Worm (Caenorhabditis elegans) whole organism, L2 larva: ENCODE data around the gene K09A11.1.

Source experiments
- R02D3.7 ChIP-seq: fragments of 150-350 bp; optimal IDR thresholded peaks from 2 replicates; lab custom pipeline; 2014; ENCODE audit warnings: missing biosample characterization, missing genetic modification characterization
- Y55F3AM.14 ChIP-seq: fragments of 200-800 bp; sonication (Bioruptor generic); optimal IDR thresholded peaks from 2 replicates; lab custom pipeline; 2018; ENCODE audit warnings: mild to moderate bottlenecking, missing genetic modification characterization, missing compliant biosample characterization
- alr-1 ChIP-seq: fragments of 150-350 bp; optimal IDR thresholded peaks from 2 replicates; lab custom pipeline; 2014; ENCODE audit warnings: missing biosample characterization, missing genetic modification characterization
- aly-2 ChIP-seq: fragments of 150-350 bp; optimal IDR thresholded peaks from 2 replicates; lab custom pipeline; 2014; ENCODE audit warnings: missing biosample characterization, missing genetic modification characterization
- ama-1 ChIP-seq: fragments of 150-350 bp; optimal IDR thresholded peaks from 2 replicates; lab custom pipeline; 2018; ENCODE audit warnings: inconsistent platforms
- blmp-1 ChIP-seq: sonication (generic microtip); optimal IDR thresholded peaks from 2 replicates; lab custom pipeline; 2017; ENCODE audit warnings: missing genetic modification characterization, mild to moderate bottlenecking, missing compliant biosample characterization, antibody characterized with exemption, moderate library complexity; ENCODE audit not compliant: insufficient read depth
- ceh-16 ChIP-seq: fragments of 150-350 bp; optimal IDR thresholded peaks from 2 replicates; lab custom pipeline; 2014; ENCODE audit warnings: missing biosample characterization, missing genetic modification characterization
- dmd-4 ChIP-seq: sonication (generic microtip); optimal IDR thresholded peaks from 2 replicates; lab custom pipeline; 2017; ENCODE audit warnings: missing biosample characterization, missing genetic modification characterization
- egl-27 ChIP-seq: sonication (generic microtip); optimal IDR thresholded peaks from 3 replicates; lab custom pipeline; 2017; ENCODE audit warnings: missing biosample characterization, missing genetic modification reagents, missing genetic modification characterization
- elt-1 ChIP-seq: fragments of 150-350 bp; optimal IDR thresholded peaks from 2 replicates; lab custom pipeline; 2014; ENCODE audit warnings: missing biosample characterization, missing genetic modification characterization
- fos-1 ChIP-seq: fragments of 150-350 bp; optimal IDR thresholded peaks from 2 replicates; lab custom pipeline; 2014; ENCODE audit warnings: missing biosample characterization, missing genetic modification characterization
- gmeb-1 ChIP-seq: fragments of 150-350 bp; optimal IDR thresholded peaks from 2 replicates; lab custom pipeline; 2014; ENCODE audit warnings: missing biosample characterization, missing genetic modification characterization
- lin-11 ChIP-seq: fragments of 150-350 bp; sonication (generic microtip); optimal IDR thresholded peaks from 2 replicates; lab custom pipeline; 2014; ENCODE audit warnings: missing biosample characterization, missing genetic modification characterization, inconsistent platforms, mixed read lengths
- lin-39 ChIP-seq: fragments of 150-350 bp; optimal IDR thresholded peaks from 2 replicates; lab custom pipeline; 2014; ENCODE audit warnings: missing biosample characterization, missing genetic modification reagents, missing genetic modification characterization
- lsy-2 ChIP-seq, 2 experiments: fragments of 150-350 bp in 1 of 2; sonication (generic microtip) in 1 of 2; optimal IDR thresholded peaks; 2 replicates each; lab custom pipeline; 2014 to 2017; ENCODE audit warnings: missing biosample characterization in 2 of 2, missing genetic modification characterization in 2 of 2
- nhr-10 ChIP-seq: sonication (generic microtip); optimal IDR thresholded peaks from 2 replicates; lab custom pipeline; 2017; ENCODE audit warnings: missing biosample characterization, missing genetic modification characterization
- nhr-11 ChIP-seq: fragments of 150-350 bp; optimal IDR thresholded peaks from 2 replicates; lab custom pipeline; 2014; ENCODE audit warnings: missing biosample characterization, missing genetic modification characterization
- nhr-12 ChIP-seq: fragments of 150-350 bp; optimal IDR thresholded peaks from 2 replicates; lab custom pipeline; 2014; ENCODE audit warnings: missing biosample characterization, missing genetic modification characterization
- nhr-129 ChIP-seq: fragments of 150-350 bp; optimal IDR thresholded peaks from 2 replicates; lab custom pipeline; 2014; ENCODE audit warnings: missing biosample characterization, missing genetic modification characterization
- nhr-21 ChIP-seq: fragments of 150-350 bp; optimal IDR thresholded peaks from 2 replicates; lab custom pipeline; 2014; ENCODE audit warnings: missing biosample characterization, missing genetic modification characterization
- nhr-23 ChIP-seq: fragments of 150-350 bp; optimal IDR thresholded peaks from 2 replicates; lab custom pipeline; 2014; ENCODE audit warnings: missing biosample characterization, missing genetic modification reagents, missing genetic modification characterization
- nhr-25 ChIP-seq: fragments of 150-350 bp; sonication (generic microtip); optimal IDR thresholded peaks from 3 replicates; lab custom pipeline; 2014; ENCODE audit warnings: missing biosample characterization, missing genetic modification characterization
- nhr-6 ChIP-seq: fragments of 150-350 bp; optimal IDR thresholded peaks from 2 replicates; lab custom pipeline; 2014; ENCODE audit warnings: missing biosample characterization, missing genetic modification characterization
- nhr-77 ChIP-seq: fragments of 150-350 bp; optimal IDR thresholded peaks from 2 replicates; lab custom pipeline; 2014; ENCODE audit warnings: missing biosample characterization, missing genetic modification characterization
- peb-1 ChIP-seq: fragments of 150-350 bp; optimal IDR thresholded peaks from 2 replicates; lab custom pipeline; 2014; ENCODE audit warnings: missing biosample characterization, missing genetic modification characterization
- skn-1 ChIP-seq: sonication (generic microtip); optimal IDR thresholded peaks from 2 replicates; lab custom pipeline; 2017; ENCODE audit warnings: missing biosample characterization, missing genetic modification characterization
- sma-9 ChIP-seq, 2 experiments: fragments of 150-350 bp in 1 of 2; sonication (generic microtip) in 1 of 2; optimal IDR thresholded peaks; 2 replicates each; lab custom pipeline; 2014 to 2016; ENCODE audit warnings: missing genetic modification characterization in 2 of 2, mild to moderate bottlenecking in 1 of 2, missing biosample characterization in 1 of 2, missing compliant biosample characterization in 1 of 2, missing genetic modification reagents in 1 of 2, moderate library complexity in 1 of 2
- unc-55 ChIP-seq: fragments of 150-350 bp; sonication (generic microtip); optimal IDR thresholded peaks from 3 replicates; lab custom pipeline; 2014; ENCODE audit warnings: missing biosample characterization, missing genetic modification reagents, missing genetic modification characterization
- unc-62 ChIP-seq: fragments of 150-350 bp; optimal IDR thresholded peaks from 2 replicates; lab custom pipeline; 2014; ENCODE audit warnings: missing biosample characterization, missing genetic modification reagents, missing genetic modification characterization
- zag-1 ChIP-seq: fragments of 150-350 bp; optimal IDR thresholded peaks from 2 replicates; lab custom pipeline; 2014; ENCODE audit warnings: missing biosample characterization, missing genetic modification characterization
- ztf-11 ChIP-seq: sonication (generic microtip); optimal IDR thresholded peaks from 2 replicates; lab custom pipeline; 2017; ENCODE audit warnings: missing biosample characterization, missing genetic modification characterization
- ztf-4 ChIP-seq: fragments of 150-350 bp; optimal IDR thresholded peaks from 2 replicates; lab custom pipeline; 2014; ENCODE audit warnings: missing biosample characterization, missing genetic modification characterization

K09A11.1 gene

DNA sequence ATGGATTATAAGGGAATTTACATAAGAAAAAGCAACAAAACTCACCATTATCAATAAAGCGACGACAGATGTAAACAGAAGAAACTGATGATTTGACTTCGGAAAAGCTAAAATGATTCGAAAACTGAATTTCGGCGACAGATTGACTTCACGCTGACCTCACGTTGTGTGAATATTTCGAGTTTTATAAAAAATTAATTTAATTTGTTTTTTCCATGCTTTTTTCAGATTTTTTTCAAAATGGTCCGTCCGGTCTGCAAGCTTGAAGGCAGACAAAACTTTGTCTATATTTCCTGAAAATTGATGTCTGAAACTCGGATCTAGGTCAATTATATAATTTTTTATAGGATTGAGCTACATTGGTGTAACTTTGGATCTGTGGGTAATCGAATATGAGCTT lies 20.1 kb upstream of the K09A11.1 start, which contains the start of gene K08H2.5:
TSS of gene K08H2.5 (minus strand) at position 101 of the 400 bp plus-strand sequence.
- no peak for TF ChIP-seq dmd-4 (tag; lab: Kevin White, UChicago)
- no peak for TF ChIP-seq nhr-11 (tag; lab: Kevin White, UChicago)
- no peak for TF ChIP-seq nhr-10
- no peak for TF ChIP-seq lsy-2 (tag; optimal IDR thresholded peaks at IDR 0.05; lab: Kevin White, UChicago)
- TF ChIP-seq Y55F3AM.14 (GFP tag; lab: Kevin White, UChicago) = no peak
- TF ChIP-seq nhr-12 (tag; lab: Kevin White, UChicago) = no peak
- TF ChIP-seq peb-1 (tag; lab: Kevin White, UChicago) = no peak
- no peak for TF ChIP-seq ztf-4 (tag; lab: Kevin White, UChicago)
- no peak for TF ChIP-seq zag-1 (tag; lab: Kevin White, UChicago)
- no peak for TF ChIP-seq alr-1 (tag; lab: Kevin White, UChicago)
- TF ChIP-seq ama-1 (lab: Kevin White, UChicago) = no peak
- no peak for TF ChIP-seq blmp-1 (tag; lab: Kevin White, UChicago)
- TF ChIP-seq nhr-6 (tag; lab: Kevin White, UChicago) = no peak
- no peak for TF ChIP-seq ceh-16 (tag; lab: Kevin White, UChicago)
- no peak for TF ChIP-seq nhr-77 (tag; lab: Kevin White, UChicago)
- no peak for TF ChIP-seq ztf-11 (tag; lab: Kevin White, UChicago)
- no peak for TF ChIP-seq aly-2 (tag; lab: Kevin White, UChicago)
- TF ChIP-seq egl-27 (tag; lab: Kevin White, UChicago) = no peak
- TF ChIP-seq, all 48 proteins: peak for 0

DNA sequence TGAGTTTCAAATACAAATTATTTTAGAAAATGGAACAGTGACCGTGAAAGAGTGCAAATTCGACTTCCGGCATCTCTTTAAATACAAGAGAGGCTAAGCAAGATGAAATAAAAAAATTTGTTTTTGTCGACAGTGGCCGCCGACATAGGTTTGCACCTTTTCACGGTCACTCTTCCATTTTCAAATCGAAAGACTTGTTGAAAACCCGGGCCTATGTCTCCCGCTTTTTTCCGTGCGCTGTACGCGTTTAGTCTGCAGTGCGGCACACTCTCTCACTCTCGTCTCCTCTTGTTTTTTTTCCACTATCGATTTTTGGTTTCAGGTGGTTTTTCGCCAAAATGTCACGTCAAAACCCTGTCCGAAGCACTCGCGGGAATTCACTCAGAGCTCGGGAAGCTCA lies 17.2 kb upstream of the K09A11.1 start, which contains the start of gene hpl-1:
TSS of gene hpl-1 (plus strand) at position 301 of the 400 bp plus-strand sequence.
- TF ChIP-seq lin-11 (tag; lab: Kevin White, UChicago) = peak; percentile 25
- TF ChIP-seq unc-55 (GFP tag; lab: Kevin White, UChicago) = no peak
- TF ChIP-seq, all 48 proteins: peak for 1

DNA sequence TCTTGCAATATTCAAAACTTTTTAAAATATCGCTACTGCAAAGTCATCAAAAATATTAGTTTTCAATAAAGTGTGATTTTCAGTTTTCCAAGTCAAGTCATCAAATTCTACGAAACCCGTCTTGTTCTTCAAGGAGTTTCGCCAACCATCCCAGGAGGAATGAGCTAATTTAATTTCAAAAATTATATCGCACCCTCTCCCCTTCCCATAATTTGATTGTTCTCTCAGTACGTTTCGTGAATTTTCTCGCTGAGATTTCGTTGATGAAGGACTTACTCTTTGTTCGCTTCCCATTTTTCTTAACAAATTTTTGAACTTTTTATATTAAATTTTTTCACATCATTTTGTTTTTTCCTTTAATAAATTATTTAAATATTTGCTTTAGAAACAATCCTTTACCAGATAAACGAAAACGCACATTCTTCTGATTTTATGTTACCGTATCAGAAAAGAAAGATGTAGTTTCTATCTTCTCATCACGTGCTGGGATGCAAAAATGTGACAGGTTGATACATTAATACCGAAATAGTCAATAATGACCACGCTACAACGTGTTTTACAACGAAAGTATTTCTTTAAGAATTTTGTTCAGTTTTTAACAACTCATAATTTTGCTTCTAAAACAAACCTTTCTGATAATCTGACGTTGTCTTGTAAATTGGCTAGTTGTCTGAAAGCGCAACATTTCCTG lies 15.5 kb upstream of the K09A11.1 start:
- peak; percentile 48 for TF ChIP-seq nhr-21 (tag; lab: Kevin White, UChicago)
- no peak for TF ChIP-seq dmd-4 (tag; lab: Kevin White, UChicago)
- TF ChIP-seq sma-9 (GFP tag; optimal IDR thresholded peaks at IDR 0.05; lab: Kevin White, UChicago) = peak; percentile 48
- no peak for TF ChIP-seq sma-9 (tag; optimal IDR thresholded peaks at IDR 0.05; lab: Kevin White, UChicago)
- TF ChIP-seq unc-55 (GFP tag; lab: Kevin White, UChicago) = no peak
- TF ChIP-seq nhr-25 = peak; percentile 59

DNA sequence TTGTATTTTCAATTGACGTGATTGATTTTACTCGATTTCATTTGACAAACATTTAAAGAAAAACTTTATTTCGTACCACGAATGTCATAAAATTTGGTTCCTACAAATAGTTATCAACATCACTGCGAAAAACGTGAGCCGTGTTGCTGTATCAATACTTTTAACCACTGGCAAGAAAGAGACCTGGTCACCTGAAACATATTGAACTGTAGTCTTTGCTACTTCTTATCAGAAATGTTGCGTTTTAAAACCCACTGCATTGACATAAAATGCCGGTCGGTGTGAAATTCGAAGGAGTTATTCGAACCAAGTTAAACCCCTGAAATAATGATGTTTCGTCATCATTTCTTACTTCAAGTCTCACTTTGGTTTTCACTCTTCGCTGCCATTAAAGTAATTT lies 14.7 kb upstream of the K09A11.1 start:
- TF ChIP-seq unc-62 (GFP tag; lab: Kevin White, UChicago) (no peak), egl-27 (tag; lab: Kevin White, UChicago) (no peak), R02D3.7 (tag; lab: Kevin White, UChicago) (no peak), dmd-4 (tag; lab: Kevin White, UChicago) (no peak), gmeb-1 (tag; lab: Kevin White, UChicago) (peak; percentile 14), fos-1 (peak; percentile 26), sma-9 (GFP tag; optimal IDR thresholded peaks at IDR 0.05; lab: Kevin White, UChicago) (peak; percentile 44), sma-9 (tag; optimal IDR thresholded peaks at IDR 0.05; lab: Kevin White, UChicago) (no peak), lsy-2 (tag; optimal IDR thresholded peaks at IDR 0.05; lab: Kevin White, UChicago) (no peak), nhr-21 (tag; lab: Kevin White, UChicago) (no peak), nhr-25 (no peak), alr-1 (tag; lab: Kevin White, UChicago) (no peak), lin-39 (no peak), skn-1 (tag; lab: Kevin White, UChicago) (no peak)

DNA sequence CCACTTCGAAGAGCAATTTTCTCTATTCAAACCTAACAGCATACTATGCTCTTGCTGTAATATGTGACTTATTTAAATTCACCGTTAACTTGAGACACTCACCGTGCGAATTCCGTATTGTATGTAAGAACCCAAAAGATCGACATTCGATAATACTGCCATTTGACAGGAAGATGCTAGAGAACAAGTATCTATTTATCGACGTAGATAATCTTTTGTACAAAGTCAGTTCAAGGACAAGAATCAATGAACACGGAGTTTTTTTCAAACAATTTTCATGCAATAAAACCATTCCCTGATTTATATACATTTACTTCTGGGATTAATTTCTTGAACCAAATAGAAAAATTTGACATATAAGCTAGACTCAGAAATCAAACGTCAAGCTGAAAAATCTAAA lies 14.0 kb upstream of the K09A11.1 start, which contains the start of gene K08H2.7:
TSS of gene K08H2.7 (minus strand) at position 173 of the 400 bp plus-strand sequence.
- TF ChIP-seq dmd-4 (tag; lab: Kevin White, UChicago) (no peak), unc-55 (GFP tag; lab: Kevin White, UChicago) (no peak), nhr-129 (tag; lab: Kevin White, UChicago) (no peak), nhr-23 (peak; percentile 43), ceh-16 (tag; lab: Kevin White, UChicago) (peak; percentile 23), sma-9 (GFP tag; optimal IDR thresholded peaks at IDR 0.05; lab: Kevin White, UChicago) (peak; percentile 81), sma-9 (tag; optimal IDR thresholded peaks at IDR 0.05; lab: Kevin White, UChicago) (no peak), elt-1 (tag; lab: Kevin White, UChicago) (peak; percentile 91), nhr-25 (peak; percentile 55), unc-62 (GFP tag; lab: Kevin White, UChicago) (no peak)
- TF ChIP-seq, all 48 proteins: peak for 5
